Worm (Caenorhabditis elegans) whole organism, dauer: ENCODE data around the gene sri-31.

Experiments
- unc-62 ChIP-seq: sonication (generic microtip); optimal IDR thresholded peaks from 2 replicates; lab custom pipeline; 2017; ENCODE audit warnings: missing biosample characterization, missing genetic modification reagents, missing genetic modification characterization

Gene sri-31

ce11 chrII:3096857-3097256 is 46.1 kb downstream of the sri-31 start, which contains the start of gene Y25C1A.14:
Gene Y25C1A.14 (minus strand): TSS chrII:3096957.
- no peak for TF ChIP-seq unc-62 (GFP tag; lab: Kevin White, UChicago)

DNA sequence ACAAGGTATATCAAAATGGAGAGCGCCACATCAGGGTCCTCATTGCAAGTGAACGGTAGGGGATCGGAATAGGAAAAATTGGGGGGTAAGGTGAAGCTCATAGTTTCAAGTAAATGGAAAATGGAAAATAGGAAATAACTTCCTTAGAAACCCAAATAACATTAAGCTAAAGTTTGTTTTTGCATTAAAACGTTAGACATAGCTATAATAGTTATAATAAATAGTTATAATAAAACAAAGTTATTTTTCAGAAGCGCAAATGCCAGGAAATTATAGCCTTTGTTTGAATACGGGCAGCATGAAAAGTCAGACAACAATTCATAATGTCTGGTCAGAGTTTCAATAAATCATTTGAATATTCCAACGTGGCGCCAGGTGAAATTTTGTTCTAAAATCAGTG is 49.7 kb downstream of the sri-31 start, which contains the start of gene srg-24:
TSS of gene srg-24 (minus strand) at position 101 of the 400 bp plus-strand sequence.
- no peak for TF ChIP-seq unc-62 (GFP tag; lab: Kevin White, UChicago)
